Fruit fly (Drosophila melanogaster): ENCODE measurements around the gene CG8927.
A peak's percentile ranks its signal among the peaks of the same experiment; 100 is the strongest.

Gene CG8927

dm6 chr3R:16205155-16205778, 24.4 kb downstream of the CG8927 start, which contains the start of gene mtSSB (continued):
- TF ChIP-seq Ssrp (tag; optimal IDR thresholded peaks at IDR 0.05), result peak; percentile 49
- TF ChIP-seq CG11456 (GFP tag; IDR thresholded peaks at IDR 0.05), result peak; percentile 99
- TF ChIP-seq ttk (GFP tag; IDR thresholded peaks at IDR 0.05), result peak; percentile 75
- TF ChIP-seq Adf1 (GFP tag; IDR thresholded peaks at IDR 0.05), result peak; percentile 56; the same call in 1 of the 2 replicates
- peak; percentile 63 for TF ChIP-seq Sry-δ (GFP tag; optimal IDR thresholded peaks at IDR 0.05)
- TF ChIP-seq CG7745 (tag; optimal IDR thresholded peaks at IDR 0.05), result peak; percentile 31
- TF ChIP-seq sens (GFP tag), result peak; percentile 90
- peak; percentile 88 for TF ChIP-seq CG42726 (GFP tag; IDR thresholded peaks at IDR 0.05; ENCODE audit: partially characterized antibody)
- peak; percentile 85 for TF ChIP-seq CG2120 (GFP tag; optimal IDR thresholded peaks at IDR 0.05)
- TF ChIP-seq CG43689 (GFP tag; IDR thresholded peaks at IDR 0.05), result peak; percentile 78
- TF ChIP-seq Hand (GFP tag; optimal IDR thresholded peaks at IDR 0.05), result no peak
- TF ChIP-seq CG17328 (GFP tag; IDR thresholded peaks at IDR 0.05), result peak; percentile 93
- peak; percentile 41 for TF ChIP-seq Neu2 (GFP tag; optimal IDR thresholded peaks at IDR 0.05; ENCODE audit: borderline replicate concordance)
- TF ChIP-seq stc (GFP tag; IDR thresholded peaks at IDR 0.05), result peak; percentile 76
- TF ChIP-seq gsb-n (tag; optimal IDR thresholded peaks at IDR 0.05), result peak; percentile 71
- TF ChIP-seq wdn (GFP tag; IDR thresholded peaks at IDR 0.05), result peak; percentile 72
- peak; percentile 46 for TF ChIP-seq CG1792 (GFP tag; optimal IDR thresholded peaks at IDR 0.05)
- peak; percentile 65 for TF ChIP-seq CG12219 (GFP tag; optimal IDR thresholded peaks at IDR 0.05)
- no peak for TF ChIP-seq Lim3 (GFP tag; IDR thresholded peaks at IDR 0.05)
- peak; percentile 83 for TF ChIP-seq CG2712 (tag; optimal IDR thresholded peaks at IDR 0.05)
- peak; percentile 94 for TF ChIP-seq BEAF-32 (GFP tag; optimal IDR thresholded peaks at IDR 0.05)
- no peak for TF ChIP-seq CkIIα-i1 (GFP tag; IDR thresholded peaks at IDR 0.05)
- peak; percentile 86 for TF ChIP-seq CG7839 (tag; optimal IDR thresholded peaks at IDR 0.05)
- peak; percentile 28 for TF ChIP-seq Usf (GFP tag; optimal IDR thresholded peaks at IDR 0.05)
- peak; percentile 85 for TF ChIP-seq Mes4 (GFP tag; optimal IDR thresholded peaks at IDR 0.05)
- TF ChIP-seq CG8089 (GFP tag; optimal IDR thresholded peaks at IDR 0.05), result peak; percentile 85
- peak; percentile 60 for TF ChIP-seq gcm (GFP tag; optimal IDR thresholded peaks at IDR 0.05)
- peak; percentile 62 for TF ChIP-seq CG4360 (GFP tag; IDR thresholded peaks at IDR 0.05)
- peak; percentile 69 for TF ChIP-seq CG9215 (GFP tag; IDR thresholded peaks at IDR 0.05)
- TF ChIP-seq cg (GFP tag; optimal IDR thresholded peaks at IDR 0.05), result peak; percentile 63
- TF ChIP-seq Atf3 (GFP tag; optimal IDR thresholded peaks at IDR 0.05), result peak; percentile 76
- peak; percentile 55 for TF ChIP-seq CG6765 (GFP tag; optimal IDR thresholded peaks at IDR 0.05)
- TF ChIP-seq kah (GFP tag; optimal IDR thresholded peaks at IDR 0.05), result no peak
- peak; percentile 29 for TF ChIP-seq CG3995 (GFP tag; optimal IDR thresholded peaks at IDR 0.05)
- peak; percentile 100 for TF ChIP-seq CTCF (GFP tag; optimal IDR thresholded peaks at IDR 0.05)
- TF ChIP-seq CG10959 (GFP tag; IDR thresholded peaks at IDR 0.05), result peak; percentile 93
- TF ChIP-seq trh (GFP tag; optimal IDR thresholded peaks at IDR 0.05), result peak; percentile 83
- peak; percentile 83 for TF ChIP-seq Blimp-1 (GFP tag; optimal IDR thresholded peaks at IDR 0.05)
- peak; percentile 86 for TF ChIP-seq pnt (GFP tag; optimal IDR thresholded peaks at IDR 0.05)
- peak; percentile 64 for TF ChIP-seq CG31388 (GFP tag; optimal IDR thresholded peaks at IDR 0.05)
- no peak for TF ChIP-seq eve (GFP tag; optimal IDR thresholded peaks at IDR 0.05)
- peak; percentile 76 for TF ChIP-seq CG13424 (tag; optimal IDR thresholded peaks at IDR 0.05)
- peak; percentile 49 for TF ChIP-seq CG30020 (tag; optimal IDR thresholded peaks at IDR 0.05)
- peak; percentile 55 for TF ChIP-seq zfh2 (GFP tag; optimal IDR thresholded peaks at IDR 0.05)
- peak; percentile 90 for TF ChIP-seq lmd (GFP tag; IDR thresholded peaks at IDR 0.05)
- peak; percentile 70 for TF ChIP-seq pb (GFP tag; optimal IDR thresholded peaks at IDR 0.05)
- peak; percentile 65 for TF ChIP-seq vfl (GFP tag; optimal IDR thresholded peaks at IDR 0.05)
- peak; percentile 98 for TF ChIP-seq CG6791 (GFP tag; IDR thresholded peaks at IDR 0.05; ENCODE audit: partially characterized antibody)
- TF ChIP-seq CG30431 (GFP tag; optimal IDR thresholded peaks at IDR 0.05), result peak; percentile 78
- TF ChIP-seq Scr (GFP tag; IDR thresholded peaks at IDR 0.05; ENCODE audit: partially characterized antibody), result peak; percentile 99
- TF ChIP-seq HLH4C (GFP tag; IDR thresholded peaks at IDR 0.05; ENCODE audit: partially characterized antibody), result peak; percentile 99
